Worm (Caenorhabditis elegans) whole organism, dauer: Measurements from ENCODE around the gene ran-2.

Experiments
- unc-62 ChIP-seq: sonication (generic microtip); optimal IDR thresholded peaks from 2 replicates; lab custom pipeline; 2017; ENCODE audit warnings: missing biosample characterization, missing genetic modification reagents, missing genetic modification characterization

ran-2 gene

ce11 chrIII:7919823-7920222, 13.5 kb upstream of the ran-2 start, which contains the start of gene C29E4.14:
C29E4.14 (plus strand) TSS chrIII:7920123.
- no peak for TF ChIP-seq unc-62 (GFP tag; lab: Kevin White, UChicago)

- no peak for TF ChIP-seq unc-62 (GFP tag; lab: Kevin White, UChicago)
Measured at ce11 chrIII:7922207-7922606, 11.1 kb upstream of the ran-2 start, which contains the start of gene C29E4.17. C29E4.17 (plus strand) TSS chrIII:7922507.

- no peak for TF ChIP-seq unc-62 (GFP tag; lab: Kevin White, UChicago)
Measured at ce11 chrIII:7924821-7925220, 8.5 kb upstream of the ran-2 start, which contains the start of gene tag-250. tag-250 (minus strand) TSS chrIII:7924921.

ce11 chrIII:7925968-7926367, 7.4 kb upstream of the ran-2 start:
- no peak for TF ChIP-seq unc-62 (GFP tag; lab: Kevin White, UChicago)

- TF ChIP-seq unc-62 (GFP tag; lab: Kevin White, UChicago), result no peak
Measured at ce11 chrIII:7928549-7929129, 4.7 kb upstream of the ran-2 start, which contains the start of the genes C29E4.13 and npp-15. C29E4.13 (minus strand) TSS chrIII:7928717. npp-15 (plus strand) TSS chrIII:7929043.

ce11 chrIII:7937548-7937947, 4.2 kb downstream of the ran-2 start, which contains the start of gene C29E4.10:
C29E4.10 (plus strand) TSS chrIII:7937848.
- TF ChIP-seq unc-62 (GFP tag; lab: Kevin White, UChicago), result no peak

- no peak for TF ChIP-seq unc-62 (GFP tag; lab: Kevin White, UChicago)
Measured at ce11 chrIII:7940819-7941218, 7.5 kb downstream of the ran-2 start, which contains the start of gene C29E4.12. C29E4.12 (plus strand) TSS chrIII:7941151.

- no peak for TF ChIP-seq unc-62 (GFP tag; lab: Kevin White, UChicago)
Measured at ce11 chrIII:7941417-7941816, 8.1 kb downstream of the ran-2 start, which contains the start of gene kle-2. kle-2 (plus strand) TSS chrIII:7941717.

ce11 chrIII:7946968-7947491, 13.7 kb downstream of the ran-2 start, which contains the start of gene gsto-1:
gsto-1 (minus strand) TSS chrIII:7947018.
- no peak for TF ChIP-seq unc-62 (GFP tag; lab: Kevin White, UChicago)

- no peak for TF ChIP-seq unc-62 (GFP tag; lab: Kevin White, UChicago)
Measured at ce11 chrIII:7947677-7948076, 14.3 kb downstream of the ran-2 start.

- no peak for TF ChIP-seq unc-62 (GFP tag; lab: Kevin White, UChicago)
Measured at ce11 chrIII:7948802-7949201, 15.5 kb downstream of the ran-2 start, which contains the start of gene col-90. col-90 (plus strand) TSS chrIII:7948838.

ce11 chrIII:7950447-7950846, 17.1 kb downstream of the ran-2 start:
- no peak for TF ChIP-seq unc-62 (GFP tag; lab: Kevin White, UChicago)

ce11 chrIII:7952077-7952765, 18.9 kb downstream of the ran-2 start, which contains the start of gene C29E4.15:
C29E4.15 (plus strand) TSS chrIII:7952623.
- TF ChIP-seq unc-62 (GFP tag; lab: Kevin White, UChicago), result no peak

ce11 chrIII:7953208-7953607, 19.9 kb downstream of the ran-2 start, which contains the start of gene let-754:
let-754 (minus strand) TSS chrIII:7953308.
- no peak for TF ChIP-seq unc-62 (GFP tag; lab: Kevin White, UChicago)

ce11 chrIII:7956965-7957364, 23.6 kb downstream of the ran-2 start, which contains the start of gene C29E4.9:
C29E4.9 (minus strand) TSS chrIII:7957065.
- TF ChIP-seq unc-62 (GFP tag; lab: Kevin White, UChicago), result no peak

ce11 chrIII:7958085-7958484, 24.8 kb downstream of the ran-2 start, which contains the start of gene C29E4.11:
C29E4.11 (minus strand) TSS chrIII:7958114.
- TF ChIP-seq unc-62 (GFP tag; lab: Kevin White, UChicago), result no peak
